Fruit fly (Drosophila melanogaster) whole organism, prepupa: ENCODE results near the gene Phs.

Experiments used
- Blimp-1 ChIP-seq: fragments of 200-800 bp; sonication (Bioruptor generic); optimal IDR thresholded peaks from 3 replicates; lab custom pipeline; 2017; ENCODE audit warnings: missing biosample characterization, missing genetic modification characterization, mild to moderate bottlenecking, moderate library complexity, missing genetic modification reagents
- CG10631 ChIP-seq: fragments of 200-800 bp; sonication (Bioruptor generic); optimal IDR thresholded peaks from 2 replicates; lab custom pipeline; 2016; ENCODE audit warnings: missing biosample characterization, missing genetic modification characterization
- CG10669 ChIP-seq: fragments of 200-800 bp; sonication (Bioruptor generic); optimal IDR thresholded peaks from 3 replicates; lab custom pipeline; 2018; ENCODE audit warnings: missing biosample characterization, mild to moderate bottlenecking, missing genetic modification characterization, moderate library complexity
- CG11294 ChIP-seq: fragments of 200-800 bp; sonication (Bioruptor generic); IDR thresholded peaks from 2 replicates; pipeline ENCODE4 v1.3.6; 2022; ENCODE audit warnings: missing biosample characterization, missing genetic modification characterization
- CG11762 ChIP-seq: fragments of 200-800 bp; sonication (Bioruptor generic); optimal IDR thresholded peaks from 3 replicates; lab custom pipeline; 2016; ENCODE audit warnings: missing biosample characterization, missing genetic modification characterization; ENCODE audit not compliant: insufficient read depth
- CG15336 ChIP-seq: fragments of 200-800 bp; sonication (Bioruptor generic); IDR thresholded peaks from 2 replicates; pipeline ENCODE4 v1.3.6; 2022; ENCODE audit warnings: missing biosample characterization, missing genetic modification characterization
- CG1621 ChIP-seq: fragments of 200-800 bp; sonication (Bioruptor generic); optimal IDR thresholded peaks from 3 replicates; lab custom pipeline; 2018; ENCODE audit warnings: missing biosample characterization, mild to moderate bottlenecking, missing genetic modification characterization
- CG16779 ChIP-seq: fragments of 200-800 bp; sonication (Bioruptor generic); optimal IDR thresholded peaks from 3 replicates; lab custom pipeline; 2017; ENCODE audit warnings: missing biosample characterization, mild to moderate bottlenecking, missing genetic modification characterization
- CG3032 ChIP-seq: fragments of 200-800 bp; optimal IDR thresholded peaks from 2 replicates; lab custom pipeline; 2019; ENCODE audit warnings: missing biosample characterization, mild to moderate bottlenecking, missing genetic modification characterization, moderate library complexity
- CG31627 ChIP-seq: fragments of 200-800 bp; sonication (Bioruptor generic); optimal IDR thresholded peaks from 3 replicates; lab custom pipeline; 2016; ENCODE audit warnings: missing biosample characterization, missing genetic modification characterization
- CG32006 ChIP-seq: fragments of 200-800 bp; sonication (Bioruptor generic); optimal IDR thresholded peaks from 3 replicates; lab custom pipeline; 2017; ENCODE audit warnings: missing biosample characterization, mild to moderate bottlenecking, missing genetic modification characterization
- CG34406 ChIP-seq: fragments of 200-800 bp; sonication (Bioruptor generic); optimal IDR thresholded peaks from 3 replicates; lab custom pipeline; 2016; ENCODE audit warnings: missing biosample characterization, missing genetic modification characterization
- CG6163 ChIP-seq: fragments of 200-800 bp; sonication (Bioruptor generic); IDR thresholded peaks from 3 replicates; pipeline ENCODE4 v1.3.6; 2022; ENCODE audit warnings: missing biosample characterization, missing genetic modification characterization
- CG6276 ChIP-seq: fragments of 200-800 bp; sonication (Bioruptor generic); optimal IDR thresholded peaks from 2 replicates; lab custom pipeline; 2017; ENCODE audit warnings: missing biosample characterization, mild to moderate bottlenecking, missing genetic modification characterization
- CG6792 ChIP-seq: fragments of 200-800 bp; sonication (Bioruptor generic); optimal IDR thresholded peaks from 3 replicates; lab custom pipeline; 2016; ENCODE audit warnings: missing biosample characterization, missing genetic modification characterization
- CG6808 ChIP-seq: fragments of 200-800 bp; sonication (Bioruptor generic); optimal IDR thresholded peaks from 3 replicates; lab custom pipeline; 2017; ENCODE audit warnings: missing biosample characterization, missing genetic modification characterization, mild to moderate bottlenecking, moderate library complexity, missing genetic modification reagents
- CG6854 ChIP-seq: fragments of 200-800 bp; sonication (Bioruptor generic); optimal IDR thresholded peaks from 2 replicates; lab custom pipeline; 2017; ENCODE audit warnings: missing biosample characterization, mild to moderate bottlenecking, missing genetic modification characterization
- CG7368 ChIP-seq: fragments of 200-800 bp; sonication (Bioruptor generic); optimal IDR thresholded peaks from 3 replicates; lab custom pipeline; 2016; ENCODE audit warnings: missing biosample characterization, missing genetic modification characterization
- CG8319 ChIP-seq: fragments of 200-800 bp; sonication (Bioruptor generic); optimal IDR thresholded peaks from 3 replicates; lab custom pipeline; 2016; ENCODE audit warnings: missing biosample characterization, missing genetic modification characterization
- CG8632 ChIP-seq: fragments of 200-800 bp; sonication (Bioruptor generic); optimal IDR thresholded peaks from 3 replicates; lab custom pipeline; 2016; ENCODE audit warnings: missing biosample characterization, missing genetic modification characterization
- CG9139 ChIP-seq: fragments of 200-800 bp; sonication (Bioruptor generic); optimal IDR thresholded peaks from 3 replicates; lab custom pipeline; 2017; ENCODE audit warnings: missing biosample characterization, mild to moderate bottlenecking, missing genetic modification characterization
- Eip75B ChIP-seq: fragments of 200-800 bp; sonication (Bioruptor generic); optimal IDR thresholded peaks from 3 replicates; lab custom pipeline; 2016; ENCODE audit warnings: missing biosample characterization, missing genetic modification characterization
- Eip78C ChIP-seq: fragments of 200-800 bp; sonication (Bioruptor generic); peaks from one replicate; lab custom pipeline; 2016; ENCODE audit warnings: missing biosample characterization, missing genetic modification characterization
- Eip93F ChIP-seq: fragments of 200-800 bp; sonication (Bioruptor generic); optimal IDR thresholded peaks from 2 replicates; lab custom pipeline; 2016; ENCODE audit warnings: missing biosample characterization, mild to moderate bottlenecking, missing genetic modification characterization
- Ets21C ChIP-seq: fragments of 200-800 bp; sonication (Bioruptor generic); optimal IDR thresholded peaks from 3 replicates; lab custom pipeline; 2016; ENCODE audit warnings: missing biosample characterization, missing genetic modification characterization
- Ets96B ChIP-seq: fragments of 200-800 bp; optimal IDR thresholded peaks from 2 replicates; lab custom pipeline; 2019; ENCODE audit warnings: missing biosample characterization, mild to moderate bottlenecking, missing genetic modification characterization, moderate library complexity
- Gug ChIP-seq: fragments of 200-800 bp; sonication (Bioruptor generic); IDR thresholded peaks from 2 replicates; pipeline ENCODE4 v1.3.6; 2022; ENCODE audit warnings: missing biosample characterization, missing genetic modification characterization
- Lpt ChIP-seq: fragments of 200-800 bp; sonication (Bioruptor generic); optimal IDR thresholded peaks from 3 replicates; lab custom pipeline; 2016; ENCODE audit warnings: missing biosample characterization, missing genetic modification characterization
- Met ChIP-seq: fragments of 200-800 bp; sonication (Bioruptor generic); optimal IDR thresholded peaks from 3 replicates; lab custom pipeline; 2016; ENCODE audit warnings: missing biosample characterization, missing genetic modification characterization
- Smox ChIP-seq: fragments of 200-800 bp; sonication (Bioruptor generic); optimal IDR thresholded peaks from 3 replicates; lab custom pipeline; 2016; ENCODE audit warnings: missing biosample characterization, missing genetic modification characterization
- Sox102F ChIP-seq: fragments of 200-800 bp; sonication (Bioruptor generic); optimal IDR thresholded peaks from 2 replicates; lab custom pipeline; 2016; ENCODE audit warnings: missing biosample characterization, mild to moderate bottlenecking, missing genetic modification characterization
- achi ChIP-seq: fragments of 200-800 bp; sonication (Bioruptor generic); optimal IDR thresholded peaks from 3 replicates; lab custom pipeline; 2016; ENCODE audit warnings: missing biosample characterization, missing genetic modification characterization
- acj6 ChIP-seq: fragments of 200-800 bp; sonication (Bioruptor generic); optimal IDR thresholded peaks from 3 replicates; lab custom pipeline; 2016; ENCODE audit warnings: missing biosample characterization, missing genetic modification characterization
- dac ChIP-seq: fragments of 200-800 bp; sonication (Bioruptor generic); optimal IDR thresholded peaks from 2 replicates; lab custom pipeline; 2017; ENCODE audit warnings: missing biosample characterization, mild to moderate bottlenecking, missing genetic modification characterization
- dsx ChIP-seq: fragments of 200-800 bp; optimal IDR thresholded peaks from 3 replicates; lab custom pipeline; 2019; ENCODE audit warnings: missing biosample characterization, mild to moderate bottlenecking, missing genetic modification characterization, moderate library complexity; ENCODE audit not compliant: poor library complexity, severe bottlenecking
- eg ChIP-seq: fragments of 200-800 bp; sonication (Bioruptor generic); IDR thresholded peaks from 3 replicates; pipeline ENCODE4 v1.3.6; 2022; ENCODE audit warnings: missing biosample characterization, missing genetic modification characterization
- esn ChIP-seq: fragments of 200-800 bp; sonication (Bioruptor generic); optimal IDR thresholded peaks from 2 replicates; lab custom pipeline; 2016; ENCODE audit warnings: missing biosample characterization, mild to moderate bottlenecking, missing genetic modification characterization, moderate library complexity
- fd59A ChIP-seq: fragments of 200-800 bp; sonication (Bioruptor generic); optimal IDR thresholded peaks from 2 replicates; lab custom pipeline; 2017; ENCODE audit warnings: missing biosample characterization, mild to moderate bottlenecking, missing genetic modification characterization, missing genetic modification reagents
- fd85E ChIP-seq: fragments of 200-800 bp; sonication (Bioruptor generic); optimal IDR thresholded peaks from 3 replicates; lab custom pipeline; 2016; ENCODE audit warnings: missing biosample characterization, missing genetic modification characterization
- fkh ChIP-seq: fragments of 200-800 bp; sonication (Bioruptor generic); optimal IDR thresholded peaks from 3 replicates; lab custom pipeline; 2017; ENCODE audit warnings: missing biosample characterization, mild to moderate bottlenecking, missing genetic modification characterization, moderate library complexity
- lz ChIP-seq: fragments of 200-800 bp; sonication (Bioruptor generic); optimal IDR thresholded peaks from 3 replicates; lab custom pipeline; 2016; ENCODE audit warnings: missing biosample characterization, missing genetic modification characterization
- pdm3 ChIP-seq: fragments of 200-800 bp; sonication (Bioruptor generic); optimal IDR thresholded peaks from 3 replicates; lab custom pipeline; 2016; ENCODE audit warnings: missing biosample characterization, missing genetic modification characterization
- spab ChIP-seq: fragments of 200-800 bp; sonication (Bioruptor generic); optimal IDR thresholded peaks from 2 replicates; lab custom pipeline; 2017; ENCODE audit warnings: missing biosample characterization, mild to moderate bottlenecking, missing genetic modification characterization, missing genetic modification reagents
- svp ChIP-seq: fragments of 200-800 bp; sonication (Bioruptor generic); peaks from one replicate; lab custom pipeline; 2016; ENCODE audit warnings: missing biosample characterization, missing genetic modification characterization
- topi ChIP-seq: fragments of 200-800 bp; sonication (Bioruptor generic); optimal IDR thresholded peaks from 3 replicates; lab custom pipeline; 2016; ENCODE audit warnings: missing biosample characterization, missing genetic modification characterization
- vri ChIP-seq: fragments of 200-800 bp; sonication (Bioruptor generic); optimal IDR thresholded peaks from 3 replicates; lab custom pipeline; 2016; ENCODE audit warnings: missing biosample characterization, mild to moderate bottlenecking, missing genetic modification characterization

Gene Phs

dm6 chr3L:15665741-15666140 is 46.0 kb downstream of the Phs start:
- TF ChIP-seq CG6792 (GFP tag; lab: Kevin White, UChicago) (no peak), eg (GFP tag; lab: Robert Waterston, UW) (no peak), fd59A (GFP tag; lab: Kevin White, UChicago) (no peak), CG15336 (GFP tag; lab: Robert Waterston, UW) (no peak), topi (GFP tag; lab: Kevin White, UChicago) (no peak), Eip93F (GFP tag; lab: Kevin White, UChicago) (no peak), CG8632 (GFP tag; lab: Kevin White, UChicago) (no peak), Gug (GFP tag; lab: Robert Waterston, UW) (no peak), fkh (GFP tag; lab: Kevin White, UChicago) (no peak), CG6163 (GFP tag; lab: Robert Waterston, UW) (no peak), dsx (GFP tag; lab: Kevin White, UChicago) (no peak), vri (no peak), Blimp-1 (no peak)

DNA sequence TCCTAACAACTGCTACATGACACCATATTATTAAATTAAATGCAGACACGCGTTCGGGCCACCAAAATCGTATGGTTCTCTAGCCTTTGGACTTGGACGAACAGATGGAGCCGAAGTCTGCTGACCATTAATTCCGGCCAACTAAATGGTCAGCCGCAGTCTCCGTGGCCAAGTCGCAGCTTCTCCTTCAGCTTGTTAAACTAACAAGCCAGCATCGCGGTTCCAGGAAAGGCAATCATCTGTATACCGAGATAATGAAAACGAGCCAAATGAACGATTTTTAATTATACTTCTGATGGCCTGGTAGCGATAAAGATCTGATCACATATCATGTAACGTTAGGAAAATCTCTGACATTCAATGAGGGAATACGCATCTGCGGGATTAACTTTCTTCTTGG is 50.2 kb downstream of the Phs start:
- TF ChIP-seq CG1621 = no peak
- TF ChIP-seq CG6276 = no peak
- TF ChIP-seq pdm3 (GFP tag; lab: Kevin White, UChicago) = no peak
- no peak for TF ChIP-seq Ets96B (tag; lab: Kevin White, UChicago)
- no peak for TF ChIP-seq dsx (GFP tag; lab: Kevin White, UChicago)
- no peak for TF ChIP-seq esn (GFP tag; lab: Kevin White, UChicago)
- no peak for TF ChIP-seq dac
- no peak for TF ChIP-seq fd59A (GFP tag; lab: Kevin White, UChicago)
- no peak for TF ChIP-seq CG31627

DNA sequence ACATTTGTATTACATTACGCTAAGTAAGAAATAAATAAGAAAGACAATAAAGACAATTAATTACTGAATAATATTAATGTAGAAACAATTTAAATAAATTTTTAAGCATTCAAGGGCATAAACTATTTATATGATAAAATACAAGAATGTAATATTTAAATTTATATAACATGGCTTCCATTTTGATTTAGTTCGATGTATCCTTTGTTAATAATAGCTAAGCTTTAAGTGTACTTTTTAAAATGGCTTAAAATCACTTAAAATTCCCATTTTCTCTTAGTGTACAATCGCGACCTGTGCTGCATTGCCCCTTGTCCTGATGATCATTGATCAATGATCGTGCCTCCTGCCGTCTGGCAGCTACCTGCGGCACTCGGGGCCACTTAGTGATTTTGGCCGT is 50.8 kb downstream of the Phs start:
- TF ChIP-seq CG1621 = no peak
- TF ChIP-seq CG10631 (GFP tag; lab: Kevin White, UChicago) = peak; percentile 21
- TF ChIP-seq Ets21C (GFP tag; lab: Kevin White, UChicago) = no peak
- no peak for TF ChIP-seq pdm3 (GFP tag; lab: Kevin White, UChicago)
- peak; percentile 12 for TF ChIP-seq achi
- TF ChIP-seq fd59A (GFP tag; lab: Kevin White, UChicago) = no peak
- no peak for TF ChIP-seq CG11294 (GFP tag; lab: Robert Waterston, UW)
- no peak for TF ChIP-seq CG6808 (GFP tag; lab: Kevin White, UChicago)
- no peak for TF ChIP-seq fkh (GFP tag; lab: Kevin White, UChicago)
- TF ChIP-seq CG6854 (GFP tag; lab: Kevin White, UChicago) = no peak
- no peak for TF ChIP-seq CG8632 (GFP tag; lab: Kevin White, UChicago)
- TF ChIP-seq CG7368 (GFP tag; lab: Kevin White, UChicago) = no peak
- no peak for TF ChIP-seq lz (GFP tag; lab: Kevin White, UChicago)
- TF ChIP-seq acj6 (GFP tag; lab: Kevin White, UChicago) = peak; percentile 2
- TF ChIP-seq CG15336 (GFP tag; lab: Robert Waterston, UW) = no peak
- no peak for TF ChIP-seq dac
- no peak for TF ChIP-seq Lpt (GFP tag; lab: Kevin White, UChicago)
- TF ChIP-seq CG11762 (GFP tag; lab: Kevin White, UChicago) = no peak
- TF ChIP-seq CG10669 (GFP tag; lab: Kevin White, UChicago) = no peak
- TF ChIP-seq CG32006 = no peak
- no peak for TF ChIP-seq Ets96B (tag; lab: Kevin White, UChicago)
- no peak for TF ChIP-seq dsx (GFP tag; lab: Kevin White, UChicago)
- TF ChIP-seq fd85E (GFP tag; lab: Kevin White, UChicago) = no peak
- TF ChIP-seq Met (GFP tag; lab: Kevin White, UChicago) = peak; percentile 21
- TF ChIP-seq Blimp-1 = peak; percentile 9
- TF ChIP-seq CG6276 = no peak
- peak; percentile 26 for TF ChIP-seq CG6792 (GFP tag; lab: Kevin White, UChicago)
- TF ChIP-seq CG3032 (tag; lab: Kevin White, UChicago) = no peak
- TF ChIP-seq esn (GFP tag; lab: Kevin White, UChicago) = peak; percentile 38
- peak; percentile 24 for TF ChIP-seq Smox (GFP tag; lab: Kevin White, UChicago)
- TF ChIP-seq Eip75B (GFP tag; lab: Kevin White, UChicago) = no peak
- TF ChIP-seq Sox102F (GFP tag; lab: Kevin White, UChicago) = no peak
- TF ChIP-seq spab = no peak
- TF ChIP-seq CG34406 (GFP tag; lab: Kevin White, UChicago) = peak; percentile 47
- no peak for TF ChIP-seq CG16779 (tag; lab: Kevin White, UChicago)
- no peak for TF ChIP-seq CG9139 (GFP tag; lab: Kevin White, UChicago)
- peak; percentile 48 for TF ChIP-seq Eip78C (GFP tag; lab: Kevin White, UChicago)
- TF ChIP-seq svp (GFP tag; lab: Kevin White, UChicago) = peak; percentile 78
- no peak for TF ChIP-seq CG31627
- no peak for TF ChIP-seq Eip93F (GFP tag; lab: Kevin White, UChicago)
- no peak for TF ChIP-seq CG8319 (GFP tag; lab: Kevin White, UChicago)
